Fruit fly (Drosophila melanogaster) whole organism, wandering third instar larva: ENCODE data around the gene Cep290.

Experiments
- Abd-B ChIP-seq: fragments of >200 bp; optimal IDR thresholded peaks from 2 replicates; lab custom pipeline; 2017; ENCODE audit warnings: missing biosample characterization, missing genetic modification characterization
- Dif ChIP-seq: fragments of 200-275, 200-300 bp; sonication (Bioruptor generic); optimal IDR thresholded peaks from 2 replicates; lab custom pipeline; 2018; ENCODE audit warnings: missing biosample characterization, missing genetic modification characterization; ENCODE audit not compliant: partially characterized antibody
- GATAd ChIP-seq: sonication (Bioruptor generic); optimal IDR thresholded peaks from 2 replicates; lab custom pipeline; 2016; ENCODE audit warnings: missing biosample characterization, missing genetic modification characterization
- Hnf4 ChIP-seq: fragments of 200-800 bp; sonication (Bioruptor generic); optimal IDR thresholded peaks from 2 replicates; lab custom pipeline; 2016; ENCODE audit warnings: missing biosample characterization, mild to moderate bottlenecking, missing genetic modification characterization
- Myc ChIP-seq: fragments of >200 bp; optimal IDR thresholded peaks from 2 replicates; lab custom pipeline; 2017
- Rel ChIP-seq, 2 experiments: fragments of 200-800 bp; sonication (Bioruptor generic) in 1 of 2; optimal IDR thresholded peaks; 2 replicates in 1 of 2; 3 replicates in 1 of 2; lab custom pipeline; 2016 to 2019; ENCODE audit warnings: mild to moderate bottlenecking in 2 of 2, missing biosample characterization in 2 of 2, missing genetic modification characterization in 2 of 2, moderate library complexity in 1 of 2
- Sp1 ChIP-seq: fragments of 200-800 bp; sonication (Bioruptor generic); optimal IDR thresholded peaks from 3 replicates; lab custom pipeline; 2019; ENCODE audit warnings: missing biosample characterization, mild to moderate bottlenecking, missing genetic modification characterization, moderate library complexity
- Vsx2 ChIP-seq: fragments of 200-300, 225-300 bp; sonication (Bioruptor generic); optimal IDR thresholded peaks from 2 replicates; lab custom pipeline; 2018; ENCODE audit warnings: missing biosample characterization, missing genetic modification characterization; ENCODE audit not compliant: partially characterized antibody
- fru ChIP-seq: fragments of 200-800 bp; sonication (Bioruptor generic); optimal IDR thresholded peaks from 3 replicates; lab custom pipeline; 2016; ENCODE audit warnings: missing biosample characterization, mild to moderate bottlenecking, missing genetic modification characterization
- pan ChIP-seq: fragments of >200 bp; optimal IDR thresholded peaks from 2 replicates; lab custom pipeline; 2017
- psq ChIP-seq: fragments of 200-800 bp; sonication (Bioruptor generic); optimal IDR thresholded peaks from 3 replicates; lab custom pipeline; 2017; ENCODE audit warnings: missing biosample characterization, mild to moderate bottlenecking, missing genetic modification characterization, moderate library complexity
- sv ChIP-seq: fragments of 200-800 bp; sonication (Bioruptor generic); optimal IDR thresholded peaks from 3 replicates; lab custom pipeline; 2016; ENCODE audit warnings: missing biosample characterization, missing genetic modification characterization

DNA sequence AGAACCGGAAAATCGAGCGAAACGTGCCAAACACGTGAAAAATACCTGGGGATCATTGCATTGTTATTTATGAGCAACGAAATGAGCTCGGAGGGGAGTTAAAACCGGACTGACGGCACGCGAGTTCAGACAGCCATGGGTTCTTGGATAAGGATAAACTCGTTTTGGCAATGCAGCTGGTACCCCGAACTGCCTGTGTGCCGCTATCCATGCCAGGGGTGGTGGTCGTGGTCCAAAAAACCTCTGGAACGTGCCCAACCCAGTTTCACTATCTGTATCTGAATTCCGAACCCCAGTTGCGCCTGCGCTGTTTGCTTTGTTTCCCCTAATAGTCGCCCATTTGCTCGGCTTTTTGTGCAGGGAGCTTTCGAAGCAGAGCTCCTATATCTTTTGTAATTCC, 55.6 kb downstream of the Cep290 start:
- TF ChIP-seq GATAd (GFP tag; lab: Kevin White, UChicago), result no peak
- no peak for TF ChIP-seq Dif
- TF ChIP-seq Vsx2 (GFP tag; lab: Kevin White, UChicago), result no peak
- TF ChIP-seq fru (GFP tag; lab: Kevin White, UChicago), result no peak
- no peak for TF ChIP-seq Myc (lab: Kevin White, UChicago)
- TF ChIP-seq pan (lab: Kevin White, UChicago), result no peak
- TF ChIP-seq sv (GFP tag; lab: Kevin White, UChicago), result no peak
- TF ChIP-seq Rel (GFP tag; optimal IDR thresholded peaks at IDR 0.05; lab: Kevin White, UChicago), result no peak
- TF ChIP-seq Rel (tag; optimal IDR thresholded peaks at IDR 0.05; lab: Kevin White, UChicago), result no peak
- no peak for TF ChIP-seq Sp1 (GFP tag; lab: Kevin White, UChicago)
- TF ChIP-seq Hnf4 (GFP tag; lab: Kevin White, UChicago), result no peak
- no peak for TF ChIP-seq Abd-B
- TF ChIP-seq psq, result no peak
